Fruit fly (Drosophila melanogaster) whole organism, prepupa: Measurements from ENCODE around the gene hgo.

Experiments used
- CG10669 ChIP-seq: fragments of 200-800 bp; sonication (Bioruptor generic); optimal IDR thresholded peaks from 3 replicates; lab custom pipeline; 2018; ENCODE audit warnings: missing biosample characterization, mild to moderate bottlenecking, missing genetic modification characterization, moderate library complexity
- CG11762 ChIP-seq: fragments of 200-800 bp; sonication (Bioruptor generic); optimal IDR thresholded peaks from 3 replicates; lab custom pipeline; 2016; ENCODE audit warnings: missing biosample characterization, missing genetic modification characterization; ENCODE audit not compliant: insufficient read depth
- CG11902 ChIP-seq: fragments of 200-800 bp; sonication (Bioruptor generic); optimal IDR thresholded peaks from 3 replicates; lab custom pipeline; 2016; ENCODE audit warnings: missing biosample characterization, missing genetic modification characterization
- CG15336 ChIP-seq: fragments of 200-800 bp; sonication (Bioruptor generic); IDR thresholded peaks from 2 replicates; pipeline ENCODE4 v1.3.6; 2022; ENCODE audit warnings: missing biosample characterization, missing genetic modification characterization
- CG1621 ChIP-seq: fragments of 200-800 bp; sonication (Bioruptor generic); optimal IDR thresholded peaks from 3 replicates; lab custom pipeline; 2018; ENCODE audit warnings: missing biosample characterization, mild to moderate bottlenecking, missing genetic modification characterization
- CG16779 ChIP-seq: fragments of 200-800 bp; sonication (Bioruptor generic); optimal IDR thresholded peaks from 3 replicates; lab custom pipeline; 2017; ENCODE audit warnings: missing biosample characterization, mild to moderate bottlenecking, missing genetic modification characterization
- CG31627 ChIP-seq: fragments of 200-800 bp; sonication (Bioruptor generic); optimal IDR thresholded peaks from 3 replicates; lab custom pipeline; 2016; ENCODE audit warnings: missing biosample characterization, missing genetic modification characterization
- CG32006 ChIP-seq: fragments of 200-800 bp; sonication (Bioruptor generic); optimal IDR thresholded peaks from 3 replicates; lab custom pipeline; 2017; ENCODE audit warnings: missing biosample characterization, mild to moderate bottlenecking, missing genetic modification characterization
- CG34406 ChIP-seq: fragments of 200-800 bp; sonication (Bioruptor generic); optimal IDR thresholded peaks from 3 replicates; lab custom pipeline; 2016; ENCODE audit warnings: missing biosample characterization, missing genetic modification characterization
- CG3919 ChIP-seq: fragments of 200-800 bp; sonication (Bioruptor generic); optimal IDR thresholded peaks from 3 replicates; lab custom pipeline; 2016; ENCODE audit warnings: missing biosample characterization, missing genetic modification characterization
- CG4318 ChIP-seq: fragments of 200-800 bp; sonication (Bioruptor generic); optimal IDR thresholded peaks from 3 replicates; lab custom pipeline; 2017; ENCODE audit warnings: missing biosample characterization, mild to moderate bottlenecking, missing genetic modification characterization
- CG6163 ChIP-seq: fragments of 200-800 bp; sonication (Bioruptor generic); IDR thresholded peaks from 3 replicates; pipeline ENCODE4 v1.3.6; 2022; ENCODE audit warnings: missing biosample characterization, missing genetic modification characterization
- CG6792 ChIP-seq: fragments of 200-800 bp; sonication (Bioruptor generic); optimal IDR thresholded peaks from 3 replicates; lab custom pipeline; 2016; ENCODE audit warnings: missing biosample characterization, missing genetic modification characterization
- CG6808 ChIP-seq: fragments of 200-800 bp; sonication (Bioruptor generic); optimal IDR thresholded peaks from 3 replicates; lab custom pipeline; 2017; ENCODE audit warnings: missing biosample characterization, missing genetic modification characterization, mild to moderate bottlenecking, moderate library complexity, missing genetic modification reagents
- CG7368 ChIP-seq: fragments of 200-800 bp; sonication (Bioruptor generic); optimal IDR thresholded peaks from 3 replicates; lab custom pipeline; 2016; ENCODE audit warnings: missing biosample characterization, missing genetic modification characterization
- CG8319 ChIP-seq: fragments of 200-800 bp; sonication (Bioruptor generic); optimal IDR thresholded peaks from 3 replicates; lab custom pipeline; 2016; ENCODE audit warnings: missing biosample characterization, missing genetic modification characterization
- CG8632 ChIP-seq: fragments of 200-800 bp; sonication (Bioruptor generic); optimal IDR thresholded peaks from 3 replicates; lab custom pipeline; 2016; ENCODE audit warnings: missing biosample characterization, missing genetic modification characterization
- CG9139 ChIP-seq: fragments of 200-800 bp; sonication (Bioruptor generic); optimal IDR thresholded peaks from 3 replicates; lab custom pipeline; 2017; ENCODE audit warnings: missing biosample characterization, mild to moderate bottlenecking, missing genetic modification characterization
- Eip75B ChIP-seq: fragments of 200-800 bp; sonication (Bioruptor generic); optimal IDR thresholded peaks from 3 replicates; lab custom pipeline; 2016; ENCODE audit warnings: missing biosample characterization, missing genetic modification characterization
- Eip78C ChIP-seq: fragments of 200-800 bp; sonication (Bioruptor generic); peaks from one replicate; lab custom pipeline; 2016; ENCODE audit warnings: missing biosample characterization, missing genetic modification characterization
- Eip93F ChIP-seq: fragments of 200-800 bp; sonication (Bioruptor generic); optimal IDR thresholded peaks from 2 replicates; lab custom pipeline; 2016; ENCODE audit warnings: missing biosample characterization, mild to moderate bottlenecking, missing genetic modification characterization
- Ets21C ChIP-seq: fragments of 200-800 bp; sonication (Bioruptor generic); optimal IDR thresholded peaks from 3 replicates; lab custom pipeline; 2016; ENCODE audit warnings: missing biosample characterization, missing genetic modification characterization
- Ets96B ChIP-seq: fragments of 200-800 bp; optimal IDR thresholded peaks from 2 replicates; lab custom pipeline; 2019; ENCODE audit warnings: missing biosample characterization, mild to moderate bottlenecking, missing genetic modification characterization, moderate library complexity
- Hr38 ChIP-seq: sonication (Bioruptor generic); optimal IDR thresholded peaks from 2 replicates; lab custom pipeline; 2016; ENCODE audit warnings: missing biosample characterization, missing genetic modification characterization
- Hr39 ChIP-seq: fragments of 200-800 bp; sonication (Bioruptor generic); optimal IDR thresholded peaks from 2 replicates; lab custom pipeline; 2016; ENCODE audit warnings: missing biosample characterization, missing genetic modification characterization
- Hr4 ChIP-seq: fragments of 200-800 bp; sonication (Bioruptor generic); optimal IDR thresholded peaks from 3 replicates; lab custom pipeline; 2016; ENCODE audit warnings: missing biosample characterization, missing genetic modification characterization
- Met ChIP-seq: fragments of 200-800 bp; sonication (Bioruptor generic); optimal IDR thresholded peaks from 3 replicates; lab custom pipeline; 2016; ENCODE audit warnings: missing biosample characterization, missing genetic modification characterization
- OdsH ChIP-seq: fragments of 200-800 bp; sonication (Bioruptor generic); optimal IDR thresholded peaks from 3 replicates; lab custom pipeline; 2016; ENCODE audit warnings: missing biosample characterization, missing genetic modification characterization
- Smox ChIP-seq: fragments of 200-800 bp; sonication (Bioruptor generic); optimal IDR thresholded peaks from 3 replicates; lab custom pipeline; 2016; ENCODE audit warnings: missing biosample characterization, missing genetic modification characterization
- Sox102F ChIP-seq: fragments of 200-800 bp; sonication (Bioruptor generic); optimal IDR thresholded peaks from 2 replicates; lab custom pipeline; 2016; ENCODE audit warnings: missing biosample characterization, mild to moderate bottlenecking, missing genetic modification characterization
- Sox14 ChIP-seq: fragments of 200-800 bp; sonication (Bioruptor generic); optimal IDR thresholded peaks from 3 replicates; lab custom pipeline; 2016; ENCODE audit warnings: missing biosample characterization, missing genetic modification characterization
- Sox15 ChIP-seq: fragments of 200-800 bp; sonication (Bioruptor generic); optimal IDR thresholded peaks from 3 replicates; lab custom pipeline; 2016; ENCODE audit warnings: missing biosample characterization, missing genetic modification characterization
- acj6 ChIP-seq: fragments of 200-800 bp; sonication (Bioruptor generic); optimal IDR thresholded peaks from 3 replicates; lab custom pipeline; 2016; ENCODE audit warnings: missing biosample characterization, missing genetic modification characterization
- cyc ChIP-seq: fragments of 200-800 bp; sonication (Bioruptor generic); optimal IDR thresholded peaks from 3 replicates; lab custom pipeline; 2016; ENCODE audit warnings: missing biosample characterization, missing genetic modification characterization
- dac ChIP-seq: fragments of 200-800 bp; sonication (Bioruptor generic); optimal IDR thresholded peaks from 2 replicates; lab custom pipeline; 2017; ENCODE audit warnings: missing biosample characterization, mild to moderate bottlenecking, missing genetic modification characterization
- dsx ChIP-seq: fragments of 200-800 bp; optimal IDR thresholded peaks from 3 replicates; lab custom pipeline; 2019; ENCODE audit warnings: missing biosample characterization, mild to moderate bottlenecking, missing genetic modification characterization, moderate library complexity; ENCODE audit not compliant: poor library complexity, severe bottlenecking
- eg ChIP-seq: fragments of 200-800 bp; sonication (Bioruptor generic); IDR thresholded peaks from 3 replicates; pipeline ENCODE4 v1.3.6; 2022; ENCODE audit warnings: missing biosample characterization, missing genetic modification characterization
- fd59A ChIP-seq: fragments of 200-800 bp; sonication (Bioruptor generic); optimal IDR thresholded peaks from 2 replicates; lab custom pipeline; 2017; ENCODE audit warnings: missing biosample characterization, mild to moderate bottlenecking, missing genetic modification characterization, missing genetic modification reagents
- fd85E ChIP-seq: fragments of 200-800 bp; sonication (Bioruptor generic); optimal IDR thresholded peaks from 3 replicates; lab custom pipeline; 2016; ENCODE audit warnings: missing biosample characterization, missing genetic modification characterization
- fkh ChIP-seq: fragments of 200-800 bp; sonication (Bioruptor generic); optimal IDR thresholded peaks from 3 replicates; lab custom pipeline; 2017; ENCODE audit warnings: missing biosample characterization, mild to moderate bottlenecking, missing genetic modification characterization, moderate library complexity
- lz ChIP-seq: fragments of 200-800 bp; sonication (Bioruptor generic); optimal IDR thresholded peaks from 3 replicates; lab custom pipeline; 2016; ENCODE audit warnings: missing biosample characterization, missing genetic modification characterization
- net ChIP-seq: fragments of 200-800 bp; sonication (Bioruptor generic); optimal IDR thresholded peaks from 3 replicates; lab custom pipeline; 2016; ENCODE audit warnings: missing biosample characterization, missing genetic modification characterization
- pdm3 ChIP-seq: fragments of 200-800 bp; sonication (Bioruptor generic); optimal IDR thresholded peaks from 3 replicates; lab custom pipeline; 2016; ENCODE audit warnings: missing biosample characterization, missing genetic modification characterization
- salr ChIP-seq, 2 experiments: fragments of 200-800 bp; sonication (Bioruptor generic); optimal IDR thresholded peaks; 3 replicates each; lab custom pipeline; 2016 to 2018; ENCODE audit warnings: missing biosample characterization in 2 of 2, missing genetic modification characterization in 2 of 2, mild to moderate bottlenecking in 1 of 2
- ss ChIP-seq, 2 experiments: fragments of 200-800 bp; sonication (Bioruptor generic); optimal IDR thresholded peaks; 2 replicates in 1 of 2; 3 replicates in 1 of 2; lab custom pipeline; 2017 to 2018; ENCODE audit warnings: mild to moderate bottlenecking in 2 of 2, missing biosample characterization in 2 of 2, missing genetic modification characterization in 2 of 2, moderate library complexity in 1 of 2
- svp ChIP-seq: fragments of 200-800 bp; sonication (Bioruptor generic); peaks from one replicate; lab custom pipeline; 2016; ENCODE audit warnings: missing biosample characterization, missing genetic modification characterization
- topi ChIP-seq: fragments of 200-800 bp; sonication (Bioruptor generic); optimal IDR thresholded peaks from 3 replicates; lab custom pipeline; 2016; ENCODE audit warnings: missing biosample characterization, missing genetic modification characterization
- vri ChIP-seq: fragments of 200-800 bp; sonication (Bioruptor generic); optimal IDR thresholded peaks from 3 replicates; lab custom pipeline; 2016; ENCODE audit warnings: missing biosample characterization, mild to moderate bottlenecking, missing genetic modification characterization

hgo gene

DNA sequence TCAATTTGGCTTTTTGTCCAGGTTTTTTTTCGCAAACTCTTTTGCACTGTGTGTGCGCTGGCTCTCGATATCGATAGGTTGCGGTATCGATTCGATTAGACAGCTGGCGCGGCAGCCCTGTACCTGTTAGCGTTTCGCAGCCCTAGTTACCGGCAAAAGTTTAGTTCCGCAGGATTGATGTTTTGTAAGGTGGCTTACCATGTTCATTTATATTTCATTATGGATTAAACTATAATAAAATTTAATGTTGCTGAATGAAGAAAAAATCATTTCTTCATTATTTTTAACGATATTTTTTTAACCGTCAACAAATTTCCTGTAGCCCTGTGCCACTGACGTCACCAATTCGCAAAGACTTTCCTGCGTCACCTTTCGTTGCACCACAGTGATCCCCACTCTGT, 29.6 kb upstream of the hgo start, which contains the start of gene Reps (continued):
- peak; percentile 96 for TF ChIP-seq net (GFP tag; lab: Kevin White, UChicago)
- TF ChIP-seq fd85E (GFP tag; lab: Kevin White, UChicago) = peak; percentile 83
- peak; percentile 99 for TF ChIP-seq OdsH
- peak; percentile 98 for TF ChIP-seq Hr39 (GFP tag; lab: Kevin White, UChicago)
- TF ChIP-seq Sox102F (GFP tag; lab: Kevin White, UChicago) = peak; percentile 96
- TF ChIP-seq CG10669 (GFP tag; lab: Kevin White, UChicago) = peak; percentile 98
- peak; percentile 94 for TF ChIP-seq CG9139 (GFP tag; lab: Kevin White, UChicago)
- peak; percentile 99 for TF ChIP-seq svp (GFP tag; lab: Kevin White, UChicago)
- peak; percentile 94 for TF ChIP-seq Eip93F (GFP tag; lab: Kevin White, UChicago)
- TF ChIP-seq CG6808 (GFP tag; lab: Kevin White, UChicago) = peak; percentile 96
- peak; percentile 98 for TF ChIP-seq CG11902 (GFP tag; lab: Kevin White, UChicago)
- TF ChIP-seq CG3919 (GFP tag; lab: Kevin White, UChicago) = peak; percentile 98
- TF ChIP-seq cyc = peak; percentile 99
- TF ChIP-seq Hr38 = peak; percentile 84
- TF ChIP-seq CG8319 (GFP tag; lab: Kevin White, UChicago) = peak; percentile 96
- TF ChIP-seq Smox (GFP tag; lab: Kevin White, UChicago) = peak; percentile 98
- peak; percentile 97 for TF ChIP-seq fd59A (GFP tag; lab: Kevin White, UChicago)
- peak; percentile 98 for TF ChIP-seq Sox14 (GFP tag; lab: Kevin White, UChicago)
- peak; percentile 98 for TF ChIP-seq CG11762 (GFP tag; lab: Kevin White, UChicago)
- TF ChIP-seq CG34406 (GFP tag; lab: Kevin White, UChicago) = peak; percentile 97
- peak; percentile 95 for TF ChIP-seq CG7368
- peak; percentile 98 for TF ChIP-seq topi
- peak; percentile 99 for TF ChIP-seq eg (GFP tag; lab: Robert Waterston, UW)
- peak; percentile 98 for TF ChIP-seq Eip75B (GFP tag; lab: Kevin White, UChicago)
- peak; percentile 99 for TF ChIP-seq Eip78C
- peak; percentile 99 for TF ChIP-seq CG6163
- TF ChIP-seq CG16779 (tag; lab: Kevin White, UChicago) = peak; percentile 92
- peak; percentile 97 for TF ChIP-seq CG15336 (GFP tag; lab: Robert Waterston, UW)
- peak; percentile 94 to 96 for TF ChIP-seq salr (GFP tag; optimal IDR thresholded peaks at IDR 0.05; lab: Kevin White, UChicago)

DNA sequence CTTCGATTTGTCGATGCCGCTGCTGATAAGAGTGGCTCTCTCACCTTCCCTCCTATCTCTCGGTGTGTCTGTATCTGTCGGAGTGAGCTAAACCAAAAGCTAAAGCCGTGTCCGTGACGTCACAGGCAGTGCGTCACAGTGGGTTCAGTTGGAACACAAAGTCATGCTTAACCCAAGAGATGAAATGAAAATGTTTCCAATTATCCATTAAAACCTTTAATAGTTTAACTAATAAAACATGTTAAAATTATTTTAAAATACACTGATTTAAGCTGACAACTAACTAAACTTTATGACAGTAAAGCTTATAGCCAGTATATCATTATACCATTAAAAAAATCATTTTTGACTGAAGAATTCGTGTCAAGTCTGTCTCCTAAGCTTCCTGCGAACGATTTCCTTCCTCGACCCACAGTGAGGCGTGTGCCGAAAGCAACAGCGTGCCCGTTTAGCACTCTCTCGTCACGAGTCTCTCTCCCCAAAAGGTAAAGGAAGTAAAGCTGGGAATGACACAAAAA, 23.1 kb upstream of the hgo start, which contains the start of gene Idua:
Idua (minus strand) TSS at position 51 of the 518 bp plus-strand sequence.
- no peak for TF ChIP-seq CG3919 (GFP tag; lab: Kevin White, UChicago)
- peak; percentile 74 for TF ChIP-seq CG6792 (GFP tag; lab: Kevin White, UChicago)
- peak; percentile 51; the same call in 1 of the 3 replicates for TF ChIP-seq CG6163
- peak; percentile 61 for TF ChIP-seq CG11902 (GFP tag; lab: Kevin White, UChicago)
- no peak for TF ChIP-seq acj6 (GFP tag; lab: Kevin White, UChicago)
- peak; percentile 69 for TF ChIP-seq CG4318 (GFP tag; lab: Kevin White, UChicago)
- no peak for TF ChIP-seq OdsH
- TF ChIP-seq Eip78C = peak; percentile 96
- no peak for TF ChIP-seq CG32006 (GFP tag; lab: Kevin White, UChicago)
- no peak for TF ChIP-seq CG6808 (GFP tag; lab: Kevin White, UChicago)
- no peak for TF ChIP-seq CG9139 (GFP tag; lab: Kevin White, UChicago)
- no peak for TF ChIP-seq CG8319 (GFP tag; lab: Kevin White, UChicago)
- no peak for TF ChIP-seq svp (GFP tag; lab: Kevin White, UChicago)
- no peak for TF ChIP-seq dac
- TF ChIP-seq fkh (GFP tag; lab: Kevin White, UChicago) = no peak
- no peak for TF ChIP-seq CG7368
- TF ChIP-seq CG10669 (GFP tag; lab: Kevin White, UChicago) = no peak
- TF ChIP-seq Hr4 (GFP tag; lab: Kevin White, UChicago) = no peak
- TF ChIP-seq topi = no peak
- peak; percentile 74 for TF ChIP-seq CG8632
- TF ChIP-seq salr (GFP tag; optimal IDR thresholded peaks at IDR 0.05; lab: Kevin White, UChicago) = peak in 1 of 2 experiments; percentile 49
- TF ChIP-seq Sox15 (GFP tag; lab: Kevin White, UChicago) = peak; percentile 57
- TF ChIP-seq Ets96B = no peak
- no peak for TF ChIP-seq dsx (GFP tag; lab: Kevin White, UChicago)
- TF ChIP-seq vri (GFP tag; lab: Kevin White, UChicago) = no peak
- no peak for TF ChIP-seq CG16779 (tag; lab: Kevin White, UChicago)
- TF ChIP-seq Met (GFP tag; lab: Kevin White, UChicago) = no peak
- peak; percentile 72 for TF ChIP-seq CG31627 (GFP tag; lab: Kevin White, UChicago)
- TF ChIP-seq cyc = peak; percentile 45
- peak; percentile 65 for TF ChIP-seq lz
- no peak for TF ChIP-seq ss (GFP tag; optimal IDR thresholded peaks at IDR 0.05; lab: Kevin White, UChicago)
- TF ChIP-seq Ets21C (GFP tag; lab: Kevin White, UChicago) = peak; percentile 54
- TF ChIP-seq pdm3 (GFP tag; lab: Kevin White, UChicago) = no peak
- peak; percentile 58 for TF ChIP-seq CG1621 (tag; lab: Kevin White, UChicago)
